Fruit fly (Drosophila melanogaster) whole organism, embryonic: ENCODE results near the gene CG15283.

Source experiments
- Aef1 ChIP-seq: fragments of 200-800 bp; sonication (Bioruptor generic); IDR thresholded peaks from 3 replicates; pipeline ENCODE4 v1.3.6; 2022; ENCODE audit warnings: missing biosample characterization, missing genetic modification characterization
- C15 ChIP-seq: fragments of 200-800 bp; sonication (Bioruptor generic); IDR thresholded peaks from 3 replicates; pipeline ENCODE4 v1.3.6; 2022; ENCODE audit warnings: missing biosample characterization, missing genetic modification characterization
- CG10147 ChIP-seq: fragments of 200-800 bp; sonication (Bioruptor generic); optimal IDR thresholded peaks from 2 replicates; lab custom pipeline; 2019; ENCODE audit warnings: missing biosample characterization, mild to moderate bottlenecking, missing genetic modification characterization, moderate library complexity
- CG10267 ChIP-seq: fragments of 200-800 bp; sonication (Bioruptor generic); optimal IDR thresholded peaks from 2 replicates; lab custom pipeline; 2018; ENCODE audit warnings: missing biosample characterization, mild to moderate bottlenecking, missing genetic modification characterization, moderate library complexity
- CG10274 ChIP-seq: fragments of 200-800 bp; sonication (Bioruptor generic); optimal IDR thresholded peaks from 3 replicates; lab custom pipeline; 2017; ENCODE audit warnings: missing biosample characterization, mild to moderate bottlenecking, missing genetic modification characterization
- CG10366 ChIP-seq: fragments of 200-800 bp; sonication (Bioruptor generic); IDR thresholded peaks from 2 replicates; pipeline ENCODE4 v1.3.6; 2022; ENCODE audit warnings: missing biosample characterization, missing genetic modification characterization
- CG11504 ChIP-seq: fragments of 200-800 bp; sonication (Bioruptor generic); optimal IDR thresholded peaks from 3 replicates; lab custom pipeline; 2019; ENCODE audit warnings: missing biosample characterization, mild to moderate bottlenecking, missing genetic modification characterization, moderate library complexity
- CG11696 ChIP-seq: fragments of 200-800 bp; sonication (Bioruptor generic); IDR thresholded peaks from 2 replicates; pipeline ENCODE4 v1.3.6; 2022; ENCODE audit warnings: missing biosample characterization, missing genetic modification characterization
- CG12104 ChIP-seq: fragments of 200-800 bp; sonication (Bioruptor generic); optimal IDR thresholded peaks from 3 replicates; lab custom pipeline; 2016; ENCODE audit warnings: missing biosample characterization, missing genetic modification characterization
- CG16779 ChIP-seq: fragments of 200-800 bp; sonication (Bioruptor generic); IDR thresholded peaks from 2 replicates; pipeline ENCODE4 v1.3.6; 2022; ENCODE audit warnings: missing biosample characterization, missing genetic modification characterization
- CG43689 ChIP-seq: fragments of 200-800 bp; sonication (Bioruptor generic); IDR thresholded peaks from 2 replicates; pipeline ENCODE4 v1.3.6; 2022; ENCODE audit warnings: missing biosample characterization, missing genetic modification characterization
- CG4424 ChIP-seq: fragments of 200-800 bp; sonication (Bioruptor generic); optimal IDR thresholded peaks from 3 replicates; lab custom pipeline; 2016; ENCODE audit warnings: missing biosample characterization, missing genetic modification characterization
- CG6272 ChIP-seq: fragments of 200-800 bp; sonication (Bioruptor generic); IDR thresholded peaks from 2 replicates; pipeline ENCODE4 v1.3.6; 2022; ENCODE audit warnings: missing biosample characterization, missing genetic modification characterization
- CG6791 ChIP-seq: fragments of 200-800 bp; sonication (Bioruptor generic); IDR thresholded peaks from 3 replicates; pipeline ENCODE4 v1.3.6; 2022; ENCODE audit warnings: missing biosample characterization, missing genetic modification characterization; ENCODE audit not compliant: partially characterized antibody
- CG7786 ChIP-seq: fragments of 200-800 bp; sonication (Bioruptor generic); optimal IDR thresholded peaks from 2 replicates; lab custom pipeline; 2016; ENCODE audit warnings: missing biosample characterization, missing genetic modification characterization
- CG8281 ChIP-seq: fragments of 200-800 bp; sonication (Bioruptor generic); optimal IDR thresholded peaks from 2 replicates; lab custom pipeline; 2018; ENCODE audit warnings: missing biosample characterization, mild to moderate bottlenecking, missing genetic modification characterization, moderate library complexity
- CG9215 ChIP-seq: fragments of 200-800 bp; sonication (Bioruptor generic); IDR thresholded peaks from 2 replicates; pipeline ENCODE4 v1.3.6; 2022; ENCODE audit warnings: missing biosample characterization, missing genetic modification characterization
- CG9437 ChIP-seq: fragments of 200-800 bp; sonication (Bioruptor generic); optimal IDR thresholded peaks from 2 replicates; lab custom pipeline; 2018; ENCODE audit warnings: missing biosample characterization, mild to moderate bottlenecking, missing genetic modification characterization
- Chrac-16 ChIP-seq: fragments of 200-800 bp; sonication (Bioruptor generic); optimal IDR thresholded peaks from 3 replicates; lab custom pipeline; 2016; ENCODE audit warnings: missing biosample characterization, missing genetic modification characterization
- Drgx ChIP-seq: fragments of 200-800 bp; sonication (Bioruptor generic); IDR thresholded peaks from 2 replicates; pipeline ENCODE4 v1.3.6; 2022; ENCODE audit warnings: missing biosample characterization, missing genetic modification characterization
- Hand ChIP-seq: fragments of 200-800 bp; sonication (Bioruptor generic); optimal IDR thresholded peaks from 2 replicates; lab custom pipeline; 2017; ENCODE audit warnings: mild to moderate bottlenecking, missing biosample characterization, missing genetic modification reagents, missing genetic modification characterization
- Hr39 ChIP-seq: fragments of >200 bp; optimal IDR thresholded peaks from 2 replicates; lab custom pipeline; 2017
- Med ChIP-seq: fragments of 200-800 bp; sonication (Bioruptor generic); peaks from one replicate; lab custom pipeline; 2016; ENCODE audit warnings: missing biosample characterization, missing genetic modification characterization, mild to moderate bottlenecking, inconsistent platforms, moderate library complexity
- Neu2 ChIP-seq: fragments of 200-800 bp; sonication (Bioruptor generic); optimal IDR thresholded peaks from 3 replicates; lab custom pipeline; 2016; ENCODE audit warnings: missing biosample characterization, missing genetic modification characterization, borderline replicate concordance
- Pdp1 ChIP-seq, 2 experiments: fragments of 200-800 bp; sonication (Bioruptor generic); optimal IDR thresholded peaks; 3 replicates each; lab custom pipeline; 2016; ENCODE audit warnings: missing biosample characterization in 2 of 2, missing genetic modification characterization in 2 of 2, mild to moderate bottlenecking in 1 of 2, moderate library complexity in 1 of 2
- Rfx ChIP-seq: fragments of 200-800 bp; sonication (Bioruptor generic); IDR thresholded peaks from 2 replicates; pipeline ENCODE4 v1.3.6; 2022; ENCODE audit warnings: missing biosample characterization, missing genetic modification characterization
- Six4 ChIP-seq: fragments of 200-800 bp; sonication (Bioruptor generic); optimal IDR thresholded peaks from 2 replicates; lab custom pipeline; 2016; ENCODE audit warnings: missing biosample characterization, missing genetic modification characterization
- Sox100B ChIP-seq: fragments of 200-800 bp; sonication (Bioruptor generic); optimal IDR thresholded peaks from 3 replicates; lab custom pipeline; 2018; ENCODE audit warnings: missing biosample characterization, mild to moderate bottlenecking, missing genetic modification characterization
- Xrp1 ChIP-seq: fragments of 200-800 bp; sonication (Bioruptor generic); IDR thresholded peaks from 2 replicates; pipeline ENCODE4 v1.3.6; 2022; ENCODE audit warnings: missing biosample characterization, missing genetic modification characterization
- YL-1 ChIP-seq: fragments of 200-800 bp; sonication (Bioruptor generic); optimal IDR thresholded peaks from 3 replicates; lab custom pipeline; 2017; ENCODE audit warnings: missing biosample characterization, mild to moderate bottlenecking, missing genetic modification characterization
- chif ChIP-seq, 2 experiments: fragments of 200-800 bp; sonication (Bioruptor generic); optimal IDR thresholded peaks; 3 replicates each; lab custom pipeline; 2016; ENCODE audit warnings: missing biosample characterization in 2 of 2, missing genetic modification characterization in 2 of 2
- crol ChIP-seq: fragments of 200-800 bp; sonication (Bioruptor generic); IDR thresholded peaks from 2 replicates; pipeline ENCODE4 v1.3.6; 2022; ENCODE audit warnings: missing biosample characterization, missing genetic modification characterization
- dmrt99B ChIP-seq: fragments of 200-800 bp; sonication (Bioruptor generic); optimal IDR thresholded peaks from 2 replicates; lab custom pipeline; 2018; ENCODE audit warnings: missing biosample characterization, mild to moderate bottlenecking, missing genetic modification characterization, moderate library complexity
- en ChIP-seq: fragments of 200-800 bp; sonication (Bioruptor generic); optimal IDR thresholded peaks from 2 replicates; lab custom pipeline; 2016; ENCODE audit warnings: missing biosample characterization, missing genetic modification characterization
- fd3F ChIP-seq: fragments of 200-800 bp; sonication (Bioruptor generic); optimal IDR thresholded peaks from 2 replicates; lab custom pipeline; 2018; ENCODE audit warnings: missing biosample characterization, mild to moderate bottlenecking, missing genetic modification characterization, moderate library complexity
- gem ChIP-seq: fragments of 200-800 bp; sonication (Bioruptor generic); optimal IDR thresholded peaks from 2 replicates; lab custom pipeline; 2019; ENCODE audit warnings: missing biosample characterization, mild to moderate bottlenecking, missing genetic modification characterization, moderate library complexity
- hbn ChIP-seq: fragments of 200-800 bp; sonication (Bioruptor generic); IDR thresholded peaks from 2 replicates; pipeline ENCODE4 v1.3.6; 2022; ENCODE audit warnings: missing biosample characterization, missing genetic modification characterization; ENCODE audit not compliant: partially characterized antibody
- jumu ChIP-seq: fragments of 200-800 bp; sonication (Bioruptor generic); optimal IDR thresholded peaks from 3 replicates; lab custom pipeline; 2016; ENCODE audit warnings: missing biosample characterization, missing genetic modification characterization
- klu ChIP-seq: fragments of 200-800 bp; sonication (Bioruptor generic); IDR thresholded peaks from 2 replicates; pipeline ENCODE4 v1.3.6; 2022; ENCODE audit warnings: missing biosample characterization, missing genetic modification characterization
- nerfin-1 ChIP-seq: fragments of 200-800 bp; sonication (Bioruptor generic); optimal IDR thresholded peaks from 3 replicates; lab custom pipeline; 2019; ENCODE audit warnings: missing biosample characterization, mild to moderate bottlenecking, missing genetic modification characterization, moderate library complexity
- nmo ChIP-seq: fragments of 200-800 bp; sonication (Bioruptor generic); optimal IDR thresholded peaks from 2 replicates; lab custom pipeline; 2018; ENCODE audit warnings: missing biosample characterization, mild to moderate bottlenecking, missing genetic modification characterization, moderate library complexity
- oc ChIP-seq: fragments of 200-800 bp; sonication (Bioruptor generic); optimal IDR thresholded peaks from 2 replicates; lab custom pipeline; 2018; ENCODE audit warnings: missing biosample characterization, mild to moderate bottlenecking, missing genetic modification characterization, moderate library complexity
- seq ChIP-seq: fragments of 200-800 bp; sonication (Bioruptor generic); IDR thresholded peaks from 2 replicates; pipeline ENCODE4 v1.3.6; 2022; ENCODE audit warnings: missing biosample characterization, missing genetic modification characterization
- slp2 ChIP-seq: fragments of 200-800 bp; sonication (Bioruptor generic); optimal IDR thresholded peaks from 2 replicates; lab custom pipeline; 2016; ENCODE audit warnings: missing biosample characterization, missing genetic modification characterization
- so ChIP-seq: fragments of 200-800 bp; sonication (Bioruptor generic); IDR thresholded peaks from 3 replicates; pipeline ENCODE4 v1.3.6; 2022; ENCODE audit warnings: missing biosample characterization, missing genetic modification characterization
- trem ChIP-seq: fragments of 200-800 bp; optimal IDR thresholded peaks from 3 replicates; lab custom pipeline; 2019; ENCODE audit warnings: missing biosample characterization, mild to moderate bottlenecking, missing genetic modification characterization, moderate library complexity
- twi ChIP-seq: fragments of 200-800 bp; optimal IDR thresholded peaks from 2 replicates; lab custom pipeline; 2019; ENCODE audit warnings: missing biosample characterization, mild to moderate bottlenecking, missing genetic modification characterization, moderate library complexity
- unpg ChIP-seq: fragments of 200-800 bp; sonication (Bioruptor generic); optimal IDR thresholded peaks from 3 replicates; lab custom pipeline; 2018; ENCODE audit warnings: missing biosample characterization, mild to moderate bottlenecking, missing genetic modification characterization, moderate library complexity
- zen2 ChIP-seq: fragments of 200-800 bp; sonication (Bioruptor generic); IDR thresholded peaks from 3 replicates; pipeline ENCODE4 v1.3.6; 2022; ENCODE audit warnings: missing biosample characterization, missing genetic modification characterization; ENCODE audit not compliant: partially characterized antibody
- zf30C ChIP-seq: fragments of 200-800 bp; sonication (Bioruptor generic); optimal IDR thresholded peaks from 3 replicates; lab custom pipeline; 2018; ENCODE audit warnings: missing biosample characterization, mild to moderate bottlenecking, missing genetic modification characterization

CG15283 gene

dm6 chr2L:14442144-14443038, 8.3 kb downstream of the CG15283 start (continued):
- no peak for TF ChIP-seq seq
- TF ChIP-seq YL-1: no peak
- TF ChIP-seq CG6272 (GFP tag; lab: Robert Waterston, UW): no peak
- TF ChIP-seq CG11696: no peak
- TF ChIP-seq twi: peak; percentile 66
- TF ChIP-seq Med: peak; percentile 76
- TF ChIP-seq Chrac-16 (GFP tag; lab: Kevin White, UChicago): no peak
- TF ChIP-seq Six4 (GFP tag; lab: Kevin White, UChicago): no peak
- TF ChIP-seq CG8281 (tag; lab: Kevin White, UChicago): no peak
- no peak for TF ChIP-seq Neu2 (GFP tag; lab: Kevin White, UChicago)
- peak; percentile 11 for TF ChIP-seq CG10267
- no peak for TF ChIP-seq Drgx (GFP tag; lab: Robert Waterston, UW)
- TF ChIP-seq Pdp1 (GFP tag; optimal IDR thresholded peaks at IDR 0.05; lab: Kevin White, UChicago): peak in 1 of 2 experiments; percentile 16
- peak; percentile 20 for TF ChIP-seq nerfin-1 (tag; lab: Kevin White, UChicago)
- TF ChIP-seq Hand: no peak
- TF ChIP-seq hbn (GFP tag; lab: Robert Waterston, UW): no peak
- no peak for TF ChIP-seq Aef1 (GFP tag; lab: Robert Waterston, UW)
- no peak for TF ChIP-seq C15
- no peak for TF ChIP-seq CG43689 (GFP tag; lab: Robert Waterston, UW)
- no peak for TF ChIP-seq jumu (GFP tag; lab: Kevin White, UChicago)
- TF ChIP-seq zf30C (GFP tag; lab: Kevin White, UChicago): no peak
- no peak for TF ChIP-seq Xrp1 (GFP tag; lab: Robert Waterston, UW)
- no peak for TF ChIP-seq so (GFP tag; lab: Robert Waterston, UW)
- TF ChIP-seq en (GFP tag; lab: Kevin White, UChicago): no peak
- TF ChIP-seq chif (GFP tag; optimal IDR thresholded peaks at IDR 0.05; lab: Kevin White, UChicago): no peak
- peak; percentile 20 for TF ChIP-seq gem (tag; lab: Kevin White, UChicago)
- TF ChIP-seq CG9215: no peak
- no peak for TF ChIP-seq CG4424 (GFP tag; lab: Kevin White, UChicago)
- no peak for TF ChIP-seq dmrt99B (tag; lab: Kevin White, UChicago)
- TF ChIP-seq crol (GFP tag; lab: Robert Waterston, UW): peak; percentile 81
- no peak for TF ChIP-seq nmo
- TF ChIP-seq CG10366: no peak
- peak; percentile 13 for TF ChIP-seq unpg (GFP tag; lab: Kevin White, UChicago)
- TF ChIP-seq slp2 (GFP tag; lab: Kevin White, UChicago): no peak
- no peak for TF ChIP-seq Hr39 (lab: Kevin White, UChicago)
- TF ChIP-seq klu (GFP tag; lab: Robert Waterston, UW): no peak
- no peak for TF ChIP-seq fd3F (GFP tag; lab: Kevin White, UChicago)
- TF ChIP-seq CG16779: no peak
- no peak for TF ChIP-seq CG7786 (GFP tag; lab: Kevin White, UChicago)
- TF ChIP-seq zen2 (GFP tag; lab: Robert Waterston, UW): no peak
- TF ChIP-seq oc (tag; lab: Kevin White, UChicago): no peak
- TF ChIP-seq Sox100B (GFP tag; lab: Kevin White, UChicago): peak; percentile 32
- TF ChIP-seq CG10274 (GFP tag; lab: Kevin White, UChicago): no peak
- TF ChIP-seq trem: no peak
- no peak for TF ChIP-seq CG11504 (tag; lab: Kevin White, UChicago)
- no peak for TF ChIP-seq CG9437 (GFP tag; lab: Kevin White, UChicago)
- no peak for TF ChIP-seq CG6791 (GFP tag; lab: Robert Waterston, UW)
- TF ChIP-seq CG10147 (GFP tag; lab: Kevin White, UChicago): no peak
- no peak for TF ChIP-seq Rfx (GFP tag; lab: Robert Waterston, UW)
- TF ChIP-seq CG12104 (GFP tag; lab: Kevin White, UChicago): no peak
